Fruit fly (Drosophila melanogaster) whole organism, wandering third instar larva: ENCODE data around the gene dachs.

ENCODE experiments used
- Abd-B ChIP-seq: fragments of >200 bp; optimal IDR thresholded peaks from 2 replicates; lab custom pipeline; 2017; ENCODE audit warnings: missing biosample characterization, missing genetic modification characterization
- CG32264 ChIP-seq: fragments of 200-800 bp; sonication (Bioruptor generic); optimal IDR thresholded peaks from 2 replicates; lab custom pipeline; 2016; ENCODE audit warnings: missing biosample characterization, missing genetic modification characterization
- CG9705 ChIP-seq: fragments of 200-800 bp; sonication (Bioruptor generic); optimal IDR thresholded peaks from 2 replicates; lab custom pipeline; 2018; ENCODE audit warnings: missing biosample characterization, mild to moderate bottlenecking, missing genetic modification characterization
- CrebA ChIP-seq: fragments of 200-800 bp; sonication (Bioruptor generic); optimal IDR thresholded peaks from 2 replicates; lab custom pipeline; 2016; ENCODE audit warnings: missing biosample characterization, mild to moderate bottlenecking, missing genetic modification characterization, borderline replicate concordance
- Dif ChIP-seq: fragments of 200-275, 200-300 bp; sonication (Bioruptor generic); optimal IDR thresholded peaks from 2 replicates; lab custom pipeline; 2018; ENCODE audit warnings: missing biosample characterization, missing genetic modification characterization; ENCODE audit not compliant: partially characterized antibody
- GATAd ChIP-seq: sonication (Bioruptor generic); optimal IDR thresholded peaks from 2 replicates; lab custom pipeline; 2016; ENCODE audit warnings: missing biosample characterization, missing genetic modification characterization
- HLH106 ChIP-seq: fragments of 200-800 bp; optimal IDR thresholded peaks from 3 replicates; lab custom pipeline; 2019; ENCODE audit warnings: missing biosample characterization, mild to moderate bottlenecking, missing genetic modification characterization, moderate library complexity
- Hnf4 ChIP-seq: fragments of 200-800 bp; sonication (Bioruptor generic); optimal IDR thresholded peaks from 2 replicates; lab custom pipeline; 2016; ENCODE audit warnings: missing biosample characterization, mild to moderate bottlenecking, missing genetic modification characterization
- Hr78 ChIP-seq: fragments of >200 bp; optimal IDR thresholded peaks from 2 replicates; lab custom pipeline; 2017; ENCODE audit warnings: missing biosample characterization, missing genetic modification characterization
- Hr83 ChIP-seq: fragments of 200-300 bp; sonication (Bioruptor generic); optimal IDR thresholded peaks from 2 replicates; lab custom pipeline; 2016; ENCODE audit warnings: missing biosample characterization, mild to moderate bottlenecking, missing genetic modification characterization, moderate library complexity; ENCODE audit not compliant: poor library complexity, severe bottlenecking
- Jra ChIP-seq: sonication (Bioruptor generic); optimal IDR thresholded peaks from 2 replicates; lab custom pipeline; 2016; ENCODE audit warnings: missing biosample characterization, missing genetic modification characterization
- Mio ChIP-seq: sonication (Bioruptor generic); optimal IDR thresholded peaks from 2 replicates; lab custom pipeline; 2016; ENCODE audit warnings: missing biosample characterization, missing genetic modification characterization
- Myc ChIP-seq: fragments of >200 bp; optimal IDR thresholded peaks from 2 replicates; lab custom pipeline; 2017
- N ChIP-seq: fragments of >200 bp; optimal IDR thresholded peaks from 2 replicates; lab custom pipeline; 2018; ENCODE audit warnings: missing biosample characterization, missing external identifiers, missing genetic modification characterization
- OdsH ChIP-seq: fragments of 200-800 bp; sonication (Bioruptor generic); optimal IDR thresholded peaks from 2 replicates; lab custom pipeline; 2016; ENCODE audit warnings: missing biosample characterization, mild to moderate bottlenecking, missing genetic modification characterization
- Rel ChIP-seq, 2 experiments: fragments of 200-800 bp; sonication (Bioruptor generic) in 1 of 2; optimal IDR thresholded peaks; 2 replicates in 1 of 2; 3 replicates in 1 of 2; lab custom pipeline; 2016 to 2019; ENCODE audit warnings: mild to moderate bottlenecking in 2 of 2, missing biosample characterization in 2 of 2, missing genetic modification characterization in 2 of 2, moderate library complexity in 1 of 2
- Sp1 ChIP-seq: fragments of 200-800 bp; sonication (Bioruptor generic); optimal IDR thresholded peaks from 3 replicates; lab custom pipeline; 2019; ENCODE audit warnings: missing biosample characterization, mild to moderate bottlenecking, missing genetic modification characterization, moderate library complexity
- Vsx2 ChIP-seq: fragments of 200-300, 225-300 bp; sonication (Bioruptor generic); optimal IDR thresholded peaks from 2 replicates; lab custom pipeline; 2018; ENCODE audit warnings: missing biosample characterization, missing genetic modification characterization; ENCODE audit not compliant: partially characterized antibody
- br ChIP-seq: fragments of 200-800 bp; sonication (Bioruptor generic); optimal IDR thresholded peaks from 2 replicates; lab custom pipeline; 2016; ENCODE audit warnings: missing biosample characterization, missing genetic modification characterization
- brk ChIP-seq: fragments of 200-800 bp; sonication (Bioruptor generic); optimal IDR thresholded peaks from 2 replicates; lab custom pipeline; 2016; ENCODE audit warnings: missing biosample characterization, mild to moderate bottlenecking, missing genetic modification characterization
- dl ChIP-seq, 2 experiments: fragments of 175-275, 200-275 bp in 1 of 2; fragments of 200-275 bp in 1 of 2; sonication (Bioruptor generic); optimal IDR thresholded peaks; lab custom pipeline; 2018; ENCODE audit warnings: mild to moderate bottlenecking in 2 of 2, missing biosample characterization in 2 of 2, missing genetic modification characterization in 2 of 2, moderate library complexity in 2 of 2; ENCODE audit not compliant: partially characterized antibody in 2 of 2, insufficient read depth in 1 of 2
- dmrt93B ChIP-seq: fragments of 200-800 bp; sonication (Bioruptor generic); optimal IDR thresholded peaks from 2 replicates; lab custom pipeline; 2018; ENCODE audit warnings: missing biosample characterization, mild to moderate bottlenecking, missing genetic modification characterization
- dsf ChIP-seq: sonication (Bioruptor generic); optimal IDR thresholded peaks from 2 replicates; lab custom pipeline; 2016; ENCODE audit warnings: missing biosample characterization, missing genetic modification characterization, borderline replicate concordance
- ey ChIP-seq: fragments of 200-800 bp; sonication (Bioruptor generic); optimal IDR thresholded peaks from 2 replicates; lab custom pipeline; 2016; ENCODE audit warnings: missing biosample characterization, missing genetic modification characterization
- foxo ChIP-seq, 2 experiments: fragments of 200-800 bp; sonication (Bioruptor generic); optimal IDR thresholded peaks; 2 replicates in 1 of 2; 3 replicates in 1 of 2; lab custom pipeline; 2016 to 2017; ENCODE audit warnings: missing biosample characterization in 2 of 2, missing genetic modification characterization in 2 of 2
- fru ChIP-seq: fragments of 200-800 bp; sonication (Bioruptor generic); optimal IDR thresholded peaks from 3 replicates; lab custom pipeline; 2016; ENCODE audit warnings: missing biosample characterization, mild to moderate bottlenecking, missing genetic modification characterization
- h ChIP-seq: fragments of 200-800 bp; sonication (Bioruptor generic); optimal IDR thresholded peaks from 3 replicates; lab custom pipeline; 2016; ENCODE audit warnings: missing biosample characterization, mild to moderate bottlenecking, missing genetic modification characterization
- jim ChIP-seq: fragments of 175-275, 200-325 bp; sonication (Bioruptor generic); optimal IDR thresholded peaks from 2 replicates; lab custom pipeline; 2016; ENCODE audit warnings: missing biosample characterization, mild to moderate bottlenecking, missing genetic modification characterization
- lola ChIP-seq: fragments of >200 bp; optimal IDR thresholded peaks from 2 replicates; lab custom pipeline; 2017; ENCODE audit warnings: missing biosample characterization, missing genetic modification characterization
- pan ChIP-seq: fragments of >200 bp; optimal IDR thresholded peaks from 2 replicates; lab custom pipeline; 2017
- psq ChIP-seq: fragments of 200-800 bp; sonication (Bioruptor generic); optimal IDR thresholded peaks from 3 replicates; lab custom pipeline; 2017; ENCODE audit warnings: missing biosample characterization, mild to moderate bottlenecking, missing genetic modification characterization, moderate library complexity
- rgr ChIP-seq: fragments of 200-800 bp; sonication (Bioruptor generic); optimal IDR thresholded peaks from 3 replicates; lab custom pipeline; 2016; ENCODE audit warnings: missing biosample characterization, mild to moderate bottlenecking, missing genetic modification characterization
- sage ChIP-seq: fragments of 200-800 bp; sonication (Bioruptor generic); optimal IDR thresholded peaks from 2 replicates; lab custom pipeline; 2016; ENCODE audit warnings: missing biosample characterization, mild to moderate bottlenecking, missing genetic modification characterization
- sv ChIP-seq: fragments of 200-800 bp; sonication (Bioruptor generic); optimal IDR thresholded peaks from 3 replicates; lab custom pipeline; 2016; ENCODE audit warnings: missing biosample characterization, missing genetic modification characterization
- tai ChIP-seq: sonication (Bioruptor generic); optimal IDR thresholded peaks from 2 replicates; lab custom pipeline; 2016; ENCODE audit warnings: missing biosample characterization, missing genetic modification characterization
- usp ChIP-seq: fragments of >200 bp; optimal IDR thresholded peaks from 2 replicates; lab custom pipeline; 2017; ENCODE audit warnings: missing biosample characterization, missing genetic modification characterization
- woc ChIP-seq: sonication (Bioruptor generic); optimal IDR thresholded peaks from 2 replicates; lab custom pipeline; 2016; ENCODE audit warnings: missing biosample characterization, mild to moderate bottlenecking, missing genetic modification characterization

dachs gene

DNA sequence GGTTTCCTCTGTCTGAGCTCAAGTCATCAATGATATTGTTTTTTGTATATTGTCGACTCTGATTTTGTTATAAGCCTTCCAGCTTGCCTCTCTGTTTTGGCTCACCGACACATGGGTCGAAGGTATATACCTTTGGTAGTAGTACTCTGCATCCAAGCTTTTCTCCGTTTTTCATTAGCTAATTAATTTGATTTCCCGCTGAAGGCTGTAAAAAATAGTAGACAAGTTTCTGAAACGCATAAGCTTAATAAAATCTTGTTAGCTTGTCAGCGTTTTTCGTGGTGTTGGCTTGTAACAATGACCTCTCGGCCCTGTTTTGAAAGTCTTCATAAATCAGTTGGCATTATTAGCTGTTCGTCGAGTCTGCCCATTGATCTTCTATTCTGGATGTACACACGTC lies 14.2 kb downstream of the dachs start:
- TF ChIP-seq Dif (GFP tag; lab: Kevin White, UChicago) (no peak), jim (GFP tag; lab: Kevin White, UChicago) (no peak), Sp1 (no peak), CrebA (GFP tag; lab: Kevin White, UChicago) (no peak), Hnf4 (no peak), Jra (GFP tag; lab: Kevin White, UChicago) (no peak), fru (GFP tag; lab: Kevin White, UChicago) (no peak)

DNA sequence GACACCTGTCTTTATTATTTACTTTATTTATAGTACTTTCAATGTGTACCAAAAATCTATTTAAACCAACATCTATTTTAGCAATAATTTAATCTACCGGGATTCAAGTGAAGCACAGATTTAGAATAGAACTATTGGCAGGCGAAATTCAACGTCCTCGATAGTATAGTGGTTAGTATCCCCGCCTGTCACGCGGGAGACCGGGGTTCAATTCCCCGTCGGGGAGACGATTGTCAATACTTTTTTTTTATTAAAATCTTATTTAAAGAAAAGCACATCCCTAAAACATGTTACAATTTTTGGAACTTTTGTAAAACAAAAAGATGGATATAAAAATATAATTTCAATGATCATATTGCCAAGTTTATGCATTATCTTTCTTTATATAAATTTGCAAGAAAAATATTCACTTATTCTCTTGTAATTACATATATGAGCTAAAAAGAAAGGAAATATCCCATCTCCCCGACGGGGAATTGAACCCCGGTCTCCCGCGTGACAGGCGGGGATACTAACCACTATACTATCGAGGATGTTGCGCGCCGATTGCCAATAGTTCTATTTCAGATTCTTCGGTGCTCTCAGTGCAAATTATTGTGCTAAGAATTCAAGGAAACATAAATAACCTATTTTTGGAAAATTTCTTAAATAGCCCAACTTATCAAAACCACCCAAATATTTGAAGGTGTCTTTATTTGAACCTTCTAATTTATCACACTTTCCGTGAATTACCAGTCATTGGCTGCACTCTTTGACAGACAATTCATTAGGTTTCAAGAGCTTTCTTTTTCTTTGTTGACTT lies 15.2 kb downstream of the dachs start, which contains the start of gene CG43796:
TSS of gene CG43796 (plus strand) at position 752 of the 802 bp plus-strand sequence.
- TF ChIP-seq rgr (GFP tag; lab: Kevin White, UChicago) (no peak), pan (no peak), psq (GFP tag; lab: Kevin White, UChicago) (no peak), dmrt93B (GFP tag; lab: Kevin White, UChicago) (no peak), Abd-B (GFP tag; lab: Kevin White, UChicago) (no peak), Rel (GFP tag; optimal IDR thresholded peaks at IDR 0.05; lab: Kevin White, UChicago) (no peak), Rel (tag; optimal IDR thresholded peaks at IDR 0.05; lab: Kevin White, UChicago) (peak; percentile 50)

DNA sequence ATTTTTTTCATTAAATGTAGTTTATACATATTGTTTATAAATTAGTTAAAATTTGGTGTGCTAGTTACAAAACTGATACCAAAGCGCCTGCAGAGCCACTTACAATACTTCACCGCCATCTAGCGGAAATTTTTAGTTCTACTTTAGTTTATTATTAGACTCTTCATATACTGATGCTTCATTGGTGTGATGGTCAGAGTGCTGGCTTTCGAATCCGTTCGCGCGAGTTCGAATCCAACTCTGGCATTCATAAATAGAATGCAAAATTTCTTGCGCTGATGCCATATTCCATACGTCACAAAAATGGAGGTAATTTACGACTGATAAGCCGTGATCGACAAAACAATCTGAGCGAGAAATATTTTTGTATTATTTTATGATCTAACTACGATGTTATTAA lies 18.9 kb downstream of the dachs start:
- TF ChIP-seq Dif (GFP tag; lab: Kevin White, UChicago), result no peak
- peak; percentile 45 for TF ChIP-seq Hnf4
- TF ChIP-seq HLH106, result no peak
- TF ChIP-seq dsf, result no peak
- no peak for TF ChIP-seq h
- TF ChIP-seq sv (GFP tag; lab: Kevin White, UChicago), result no peak
- TF ChIP-seq Abd-B (GFP tag; lab: Kevin White, UChicago), result no peak
- no peak for TF ChIP-seq tai (GFP tag; lab: Kevin White, UChicago)
- TF ChIP-seq foxo (GFP tag; optimal IDR thresholded peaks at IDR 0.05; lab: Kevin White, UChicago), result no peak
- TF ChIP-seq Sp1, result no peak
- peak; percentile 2 for TF ChIP-seq jim (GFP tag; lab: Kevin White, UChicago)
- no peak for TF ChIP-seq woc (GFP tag; lab: Kevin White, UChicago)
- no peak for TF ChIP-seq pan
- no peak for TF ChIP-seq Mio
- TF ChIP-seq br (GFP tag; lab: Kevin White, UChicago), result no peak
- no peak for TF ChIP-seq CG9705 (GFP tag; lab: Kevin White, UChicago)
- TF ChIP-seq dl (GFP tag; optimal IDR thresholded peaks at IDR 0.05; lab: Kevin White, UChicago; ENCODE audit: insufficient read depth in 1 of 2, partially characterized antibody in 2 of 2), result no peak
- TF ChIP-seq OdsH, result peak; percentile 7
- no peak for TF ChIP-seq GATAd (GFP tag; lab: Kevin White, UChicago)
- TF ChIP-seq Myc (lab: Kevin White, UChicago), result no peak
- no peak for TF ChIP-seq usp (GFP tag; lab: Kevin White, UChicago)
- no peak for TF ChIP-seq ey (GFP tag; lab: Kevin White, UChicago)
- no peak for TF ChIP-seq brk (GFP tag; lab: Kevin White, UChicago)

DNA sequence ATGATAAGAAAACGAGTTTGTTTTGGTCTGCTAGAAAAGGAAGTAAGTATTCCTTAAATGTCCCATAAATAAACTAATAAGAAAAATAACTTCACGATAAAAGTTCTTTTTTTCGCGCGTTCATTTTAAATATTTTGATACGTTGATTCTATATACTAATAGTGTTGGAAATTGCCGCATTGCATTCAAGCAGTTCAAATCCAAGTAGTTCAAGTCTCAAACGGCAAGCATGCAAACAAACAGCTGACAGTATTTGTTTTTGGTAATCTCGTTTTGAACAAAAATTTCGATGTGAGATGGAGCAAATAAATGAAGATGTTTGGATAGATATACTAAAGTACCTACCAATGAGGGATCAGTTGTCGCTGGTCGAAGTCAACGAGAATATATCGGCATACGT lies 22.1 kb downstream of the dachs start, which contains the start of gene CG13088:
TSS of gene CG13088 (plus strand) at position 247 of the 400 bp plus-strand sequence.
- TF ChIP-seq brk (GFP tag; lab: Kevin White, UChicago), result no peak
- TF ChIP-seq sv (GFP tag; lab: Kevin White, UChicago), result no peak
- peak; percentile 56 for TF ChIP-seq dsf
- no peak for TF ChIP-seq sage (GFP tag; lab: Kevin White, UChicago)
- TF ChIP-seq Hr83 (GFP tag; lab: Kevin White, UChicago), result peak; percentile 74
- TF ChIP-seq fru (GFP tag; lab: Kevin White, UChicago), result peak; percentile 14
- TF ChIP-seq jim (GFP tag; lab: Kevin White, UChicago), result no peak
- no peak for TF ChIP-seq Vsx2 (GFP tag; lab: Kevin White, UChicago)
- peak; percentile 4 for TF ChIP-seq br (GFP tag; lab: Kevin White, UChicago)
- no peak for TF ChIP-seq CrebA (GFP tag; lab: Kevin White, UChicago)
- no peak for TF ChIP-seq dmrt93B (GFP tag; lab: Kevin White, UChicago)
- no peak for TF ChIP-seq Myc (lab: Kevin White, UChicago)
- TF ChIP-seq Hr78 (GFP tag; lab: Kevin White, UChicago), result no peak
- TF ChIP-seq ey (GFP tag; lab: Kevin White, UChicago), result no peak
- TF ChIP-seq OdsH, result no peak
- TF ChIP-seq Abd-B (GFP tag; lab: Kevin White, UChicago), result no peak
- peak; percentile 56 for TF ChIP-seq h
- no peak for TF ChIP-seq foxo (GFP tag; optimal IDR thresholded peaks at IDR 0.05; lab: Kevin White, UChicago)
- TF ChIP-seq tai (GFP tag; lab: Kevin White, UChicago), result no peak
- no peak for TF ChIP-seq rgr (GFP tag; lab: Kevin White, UChicago)
- TF ChIP-seq Hnf4, result peak; percentile 67
- TF ChIP-seq HLH106, result no peak
- no peak for TF ChIP-seq CG9705 (GFP tag; lab: Kevin White, UChicago)
- no peak for TF ChIP-seq Mio
- TF ChIP-seq Sp1, result no peak
- TF ChIP-seq usp (GFP tag; lab: Kevin White, UChicago), result no peak
- TF ChIP-seq dl (GFP tag; optimal IDR thresholded peaks at IDR 0.05; lab: Kevin White, UChicago; ENCODE audit: insufficient read depth in 1 of 2, partially characterized antibody in 2 of 2), result no peak
- TF ChIP-seq woc (GFP tag; lab: Kevin White, UChicago), result no peak
- TF ChIP-seq N (GFP tag; lab: Kevin White, UChicago), result peak; percentile 39
- no peak for TF ChIP-seq psq (GFP tag; lab: Kevin White, UChicago)
- peak; percentile 4 for TF ChIP-seq CG32264 (GFP tag; lab: Kevin White, UChicago)
- TF ChIP-seq GATAd (GFP tag; lab: Kevin White, UChicago), result no peak
- TF ChIP-seq pan, result no peak
- TF ChIP-seq Dif (GFP tag; lab: Kevin White, UChicago), result peak; percentile 28
- no peak for TF ChIP-seq lola
